Fruit fly (Drosophila melanogaster) S2 (cell line): ENCODE measurements around the gene CG31538.

Source experiments
- CG8478 ChIP-seq: fragments of >200 bp; optimal IDR thresholded peaks from 2 replicates; lab custom pipeline; 2018
- CTCF ChIP-seq, 2 experiments: fragments of >200 bp; optimal IDR thresholded peaks; 2 replicates each; lab custom pipeline; 2018

DNA sequence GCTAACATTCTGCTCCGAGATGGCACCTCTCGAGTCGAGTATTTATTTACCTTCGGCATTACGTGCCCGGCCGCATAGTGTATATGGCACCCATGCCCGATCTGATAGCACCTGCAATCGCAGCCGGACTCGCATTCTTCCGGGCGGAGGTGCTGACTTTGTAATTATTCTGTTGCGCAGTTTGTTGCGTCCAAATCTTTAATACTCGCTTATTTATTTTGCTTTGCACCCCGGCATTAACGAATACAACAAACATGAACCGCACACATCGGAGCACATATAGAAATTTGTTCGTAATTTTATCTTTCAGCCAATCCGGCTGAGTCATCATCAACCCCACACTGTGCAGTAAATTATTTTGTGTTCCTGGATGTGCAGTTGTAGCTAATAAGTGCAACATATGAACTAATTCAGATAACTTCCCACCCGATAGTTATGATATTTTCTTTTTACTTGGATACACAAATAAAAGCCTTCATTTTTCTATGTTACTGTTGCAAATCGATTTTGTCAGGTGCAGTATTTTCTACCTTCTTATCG lies 15.6 kb downstream of the CG31538 start:
- TF ChIP-seq CTCF (optimal IDR thresholded peaks at IDR 0.05; lab: Kevin White, UChicago) (no peak), CG8478 (no peak)
